Fruit fly (Drosophila melanogaster) whole organism, embryonic: Measurements from ENCODE around the gene Pex11c.

Experiments
- ATbp ChIP-seq: fragments of 200-800 bp; sonication (Bioruptor generic); optimal IDR thresholded peaks from 2 replicates; lab custom pipeline; 2017; ENCODE audit warnings: missing biosample characterization, mild to moderate bottlenecking, missing genetic modification characterization, missing genetic modification reagents
- Abd-B ChIP-seq: fragments of 200-800 bp; sonication (Bioruptor generic); optimal IDR thresholded peaks from 2 replicates; lab custom pipeline; 2018; ENCODE audit warnings: missing biosample characterization, mild to moderate bottlenecking, missing genetic modification characterization, moderate library complexity
- BtbVII ChIP-seq: fragments of 200-800 bp; sonication (Bioruptor generic); optimal IDR thresholded peaks from 3 replicates; lab custom pipeline; 2017; ENCODE audit warnings: missing biosample characterization, mild to moderate bottlenecking, missing genetic modification characterization
- CG1024 ChIP-seq: fragments of 200-800 bp; sonication (Bioruptor generic); IDR thresholded peaks from 2 replicates; pipeline ENCODE4 v1.3.6; 2022; ENCODE audit warnings: missing biosample characterization, missing genetic modification characterization
- CG11085 ChIP-seq: fragments of 200-800 bp; sonication (Bioruptor generic); IDR thresholded peaks from 2 replicates; pipeline ENCODE4 v1.3.6; 2022; ENCODE audit warnings: missing biosample characterization, missing genetic modification characterization
- CG12659 ChIP-seq: fragments of 200-800 bp; sonication (Bioruptor generic); optimal IDR thresholded peaks from 3 replicates; lab custom pipeline; 2017; ENCODE audit warnings: mild to moderate bottlenecking, missing biosample characterization, missing genetic modification reagents, missing genetic modification characterization
- CG13287 ChIP-seq: fragments of 200-800 bp; sonication (Bioruptor generic); IDR thresholded peaks from 2 replicates; pipeline ENCODE4 v1.3.6; 2022; ENCODE audit warnings: missing biosample characterization, missing genetic modification characterization; ENCODE audit not compliant: partially characterized antibody
- CG13424 ChIP-seq: fragments of 200-800 bp; sonication (Bioruptor generic); optimal IDR thresholded peaks from 2 replicates; lab custom pipeline; 2019; ENCODE audit warnings: missing biosample characterization, mild to moderate bottlenecking, missing genetic modification characterization, moderate library complexity
- CG15479 ChIP-seq: fragments of 200-800 bp; sonication (Bioruptor generic); optimal IDR thresholded peaks from 3 replicates; lab custom pipeline; 2019; ENCODE audit warnings: missing biosample characterization, mild to moderate bottlenecking, missing genetic modification characterization, moderate library complexity
- CG18011 ChIP-seq: fragments of 200-800 bp; sonication (Bioruptor generic); optimal IDR thresholded peaks from 2 replicates; lab custom pipeline; 2017; ENCODE audit warnings: missing biosample characterization, missing genetic modification characterization, mild to moderate bottlenecking, moderate library complexity, missing genotype
- CG30403 ChIP-seq: fragments of 200-800 bp; sonication (Bioruptor generic); optimal IDR thresholded peaks from 3 replicates; lab custom pipeline; 2016; ENCODE audit warnings: missing biosample characterization, missing genetic modification characterization
- CG31224 ChIP-seq: fragments of 200-800 bp; sonication (Bioruptor generic); IDR thresholded peaks from 2 replicates; pipeline ENCODE4 v1.3.6; 2022; ENCODE audit warnings: missing biosample characterization, missing genetic modification characterization
- CG3838 ChIP-seq: fragments of 200-800 bp; sonication (Bioruptor generic); optimal IDR thresholded peaks from 3 replicates; lab custom pipeline; 2016; ENCODE audit warnings: missing biosample characterization, missing genetic modification characterization
- CG4404 ChIP-seq: fragments of 200-800 bp; sonication (Bioruptor generic); IDR thresholded peaks from 2 replicates; pipeline ENCODE4 v1.3.6; 2022; ENCODE audit warnings: missing biosample characterization, missing genetic modification characterization
- CG4730 ChIP-seq: fragments of 200-800 bp; sonication (Bioruptor generic); IDR thresholded peaks from 2 replicates; pipeline ENCODE4 v1.3.6; 2022; ENCODE audit warnings: missing biosample characterization, missing genetic modification characterization
- CG6854 ChIP-seq: fragments of 200-800 bp; sonication (Bioruptor generic); optimal IDR thresholded peaks from 3 replicates; lab custom pipeline; 2017; ENCODE audit warnings: missing biosample characterization, mild to moderate bottlenecking, missing genetic modification characterization
- CG7786 ChIP-seq: fragments of 200-800 bp; sonication (Bioruptor generic); optimal IDR thresholded peaks from 2 replicates; lab custom pipeline; 2016; ENCODE audit warnings: missing biosample characterization, missing genetic modification characterization
- CG8478 ChIP-seq: fragments of >200 bp; optimal IDR thresholded peaks from 2 replicates; lab custom pipeline; 2018
- E2f1 ChIP-seq: fragments of 200-800 bp; sonication (Bioruptor generic); IDR thresholded peaks from 2 replicates; pipeline ENCODE4 v1.3.6; 2022; ENCODE audit warnings: missing biosample characterization, missing genetic modification characterization
- Kr ChIP-seq: fragments of 200-800 bp; sonication (Bioruptor generic); optimal IDR thresholded peaks from 2 replicates; lab custom pipeline; 2017; ENCODE audit warnings: missing biosample characterization, mild to moderate bottlenecking, missing genetic modification characterization
- NC2α ChIP-seq: fragments of 200-800 bp; sonication (Bioruptor generic); optimal IDR thresholded peaks from 2 replicates; lab custom pipeline; 2016; ENCODE audit warnings: missing biosample characterization, missing genetic modification characterization
- Neu2 ChIP-seq: fragments of 200-800 bp; sonication (Bioruptor generic); optimal IDR thresholded peaks from 3 replicates; lab custom pipeline; 2016; ENCODE audit warnings: missing biosample characterization, missing genetic modification characterization, borderline replicate concordance
- Nf-YA ChIP-seq: fragments of 200-800 bp; sonication (Bioruptor generic); IDR thresholded peaks from 2 replicates; pipeline ENCODE4 v1.3.6; 2022; ENCODE audit warnings: missing biosample characterization, missing genetic modification characterization
- Nf-YC ChIP-seq: fragments of 200-800 bp; optimal IDR thresholded peaks from 3 replicates; lab custom pipeline; 2019; ENCODE audit warnings: missing biosample characterization, mild to moderate bottlenecking, missing genetic modification characterization, moderate library complexity
- Oli ChIP-seq: fragments of 200-800 bp; sonication (Bioruptor generic); optimal IDR thresholded peaks from 2 replicates; lab custom pipeline; 2018; ENCODE audit warnings: missing biosample characterization, mild to moderate bottlenecking, missing genetic modification characterization, moderate library complexity
- Ptx1 ChIP-seq: fragments of 200-800 bp; sonication (Bioruptor generic); IDR thresholded peaks from 2 replicates; pipeline ENCODE4 v1.3.6; 2022; ENCODE audit warnings: missing biosample characterization, missing genetic modification characterization
- Rfx ChIP-seq: fragments of 200-800 bp; sonication (Bioruptor generic); IDR thresholded peaks from 2 replicates; pipeline ENCODE4 v1.3.6; 2022; ENCODE audit warnings: missing biosample characterization, missing genetic modification characterization
- Sox100B ChIP-seq: fragments of 200-800 bp; sonication (Bioruptor generic); optimal IDR thresholded peaks from 3 replicates; lab custom pipeline; 2018; ENCODE audit warnings: missing biosample characterization, mild to moderate bottlenecking, missing genetic modification characterization
- Xrp1 ChIP-seq: fragments of 200-800 bp; sonication (Bioruptor generic); IDR thresholded peaks from 2 replicates; pipeline ENCODE4 v1.3.6; 2022; ENCODE audit warnings: missing biosample characterization, missing genetic modification characterization
- ab ChIP-seq: fragments of 200-800 bp; sonication (Bioruptor generic); optimal IDR thresholded peaks from 2 replicates; lab custom pipeline; 2016; ENCODE audit warnings: missing biosample characterization, missing genetic modification characterization
- aop ChIP-seq: fragments of 200-800 bp; sonication (Bioruptor generic); IDR thresholded peaks from 2 replicates; pipeline ENCODE4 v1.3.6; 2022; ENCODE audit warnings: missing biosample characterization, missing genetic modification characterization
- ap ChIP-seq: fragments of 200-800 bp; sonication (Bioruptor generic); IDR thresholded peaks from 2 replicates; pipeline ENCODE4 v1.3.6; 2022; ENCODE audit warnings: missing biosample characterization, missing genetic modification characterization
- az2 ChIP-seq: fragments of 200-800 bp; sonication (Bioruptor generic); optimal IDR thresholded peaks from 3 replicates; lab custom pipeline; 2016; ENCODE audit warnings: missing biosample characterization, missing genetic modification characterization
- bab2 ChIP-seq: fragments of 200-800 bp; sonication (Bioruptor generic); optimal IDR thresholded peaks from 2 replicates; lab custom pipeline; 2016; ENCODE audit warnings: missing biosample characterization, missing genetic modification characterization
- br ChIP-seq: fragments of >200 bp; optimal IDR thresholded peaks from 2 replicates; lab custom pipeline; 2017
- ci ChIP-seq: fragments of 200-800 bp; sonication (Bioruptor generic); IDR thresholded peaks from 3 replicates; pipeline ENCODE4 v1.3.6; 2022; ENCODE audit warnings: missing biosample characterization, missing genetic modification characterization
- dmrt99B ChIP-seq: fragments of 200-800 bp; sonication (Bioruptor generic); optimal IDR thresholded peaks from 2 replicates; lab custom pipeline; 2018; ENCODE audit warnings: missing biosample characterization, mild to moderate bottlenecking, missing genetic modification characterization, moderate library complexity
- gem ChIP-seq: fragments of 200-800 bp; sonication (Bioruptor generic); optimal IDR thresholded peaks from 2 replicates; lab custom pipeline; 2019; ENCODE audit warnings: missing biosample characterization, mild to moderate bottlenecking, missing genetic modification characterization, moderate library complexity
- ind ChIP-seq: fragments of 200-800 bp; sonication (Bioruptor generic); optimal IDR thresholded peaks from 3 replicates; lab custom pipeline; 2016; ENCODE audit warnings: missing biosample characterization, missing genetic modification characterization
- insv ChIP-seq, 2 experiments: fragments of 200-800 bp; sonication (Bioruptor generic); optimal IDR thresholded peaks; 3 replicates each; lab custom pipeline; 2016 to 2018; ENCODE audit warnings: missing biosample characterization in 2 of 2, missing genetic modification characterization in 2 of 2
- kay ChIP-seq: fragments of 200-800 bp; sonication (Bioruptor generic); optimal IDR thresholded peaks from 2 replicates; lab custom pipeline; 2016; ENCODE audit warnings: missing biosample characterization, missing genetic modification characterization
- ken ChIP-seq: fragments of 200-800 bp; sonication (Bioruptor generic); IDR thresholded peaks from 3 replicates; pipeline ENCODE4 v1.3.6; 2022; ENCODE audit warnings: missing biosample characterization, missing genetic modification characterization
- nmo ChIP-seq: fragments of 200-800 bp; sonication (Bioruptor generic); optimal IDR thresholded peaks from 2 replicates; lab custom pipeline; 2018; ENCODE audit warnings: missing biosample characterization, mild to moderate bottlenecking, missing genetic modification characterization, moderate library complexity
- pnt ChIP-seq: fragments of 200-800 bp; sonication (Bioruptor generic); optimal IDR thresholded peaks from 3 replicates; lab custom pipeline; 2016; ENCODE audit warnings: missing biosample characterization, missing genetic modification characterization
- pros ChIP-seq: fragments of 200-800 bp; sonication (Bioruptor generic); optimal IDR thresholded peaks from 3 replicates; lab custom pipeline; 2019; ENCODE audit warnings: missing biosample characterization, mild to moderate bottlenecking, missing genetic modification characterization, moderate library complexity
- row ChIP-seq: fragments of 200-800 bp; sonication (Bioruptor generic); IDR thresholded peaks from 3 replicates; pipeline ENCODE4 v1.3.6; 2022; ENCODE audit warnings: missing biosample characterization, missing genetic modification characterization
- so ChIP-seq: fragments of 200-800 bp; sonication (Bioruptor generic); IDR thresholded peaks from 3 replicates; pipeline ENCODE4 v1.3.6; 2022; ENCODE audit warnings: missing biosample characterization, missing genetic modification characterization
- tap ChIP-seq: fragments of 200-800 bp; optimal IDR thresholded peaks from 3 replicates; lab custom pipeline; 2019; ENCODE audit warnings: missing biosample characterization, mild to moderate bottlenecking, missing genetic modification characterization, moderate library complexity
- tgo ChIP-seq: fragments of 200-800 bp; sonication (Bioruptor generic); IDR thresholded peaks from 3 replicates; pipeline ENCODE4 v1.3.6; 2022; ENCODE audit warnings: missing biosample characterization, missing genetic modification characterization
- trem ChIP-seq: fragments of 200-800 bp; optimal IDR thresholded peaks from 3 replicates; lab custom pipeline; 2019; ENCODE audit warnings: missing biosample characterization, mild to moderate bottlenecking, missing genetic modification characterization, moderate library complexity
- vnd ChIP-seq: fragments of 200-800 bp; sonication (Bioruptor generic); IDR thresholded peaks from 3 replicates; pipeline ENCODE4 v1.3.6; 2022; ENCODE audit warnings: missing biosample characterization, missing genetic modification characterization; ENCODE audit not compliant: partially characterized antibody
- vvl ChIP-seq: fragments of 200-800 bp; sonication (Bioruptor generic); IDR thresholded peaks from 2 replicates; pipeline ENCODE4 v1.3.6; 2022; ENCODE audit warnings: missing biosample characterization, missing genetic modification characterization
- zf30C ChIP-seq: fragments of 200-800 bp; sonication (Bioruptor generic); optimal IDR thresholded peaks from 3 replicates; lab custom pipeline; 2018; ENCODE audit warnings: missing biosample characterization, mild to moderate bottlenecking, missing genetic modification characterization

Gene Pex11c

DNA sequence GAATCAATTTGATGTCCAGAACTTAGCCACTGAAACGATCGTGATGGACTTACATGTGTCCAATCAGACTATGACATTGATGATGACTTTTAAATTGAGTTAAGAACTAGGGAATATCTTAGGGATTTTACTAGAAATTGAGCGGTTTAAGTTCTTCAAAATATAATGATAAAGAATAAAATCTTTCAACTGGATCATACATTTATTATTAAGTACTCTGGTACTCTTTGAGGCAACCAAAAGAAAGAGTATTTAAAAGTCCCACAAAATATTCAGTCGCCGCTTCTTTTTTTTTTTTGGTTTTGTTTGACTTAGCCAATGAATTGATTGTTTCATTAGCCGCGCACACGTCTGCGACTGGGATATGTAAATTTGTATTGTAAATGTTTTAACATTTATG, 52.0 kb downstream of the Pex11c start (continued):
- TF ChIP-seq az2 (GFP tag; lab: Kevin White, UChicago) (peak; percentile 20), trem (no peak), NC2α (GFP tag; lab: Kevin White, UChicago) (no peak), dmrt99B (tag; lab: Kevin White, UChicago) (peak; percentile 14), zf30C (GFP tag; lab: Kevin White, UChicago) (no peak), bab2 (GFP tag; lab: Kevin White, UChicago) (no peak), ATbp (GFP tag; lab: Kevin White, UChicago) (no peak), CG13287 (GFP tag; lab: Robert Waterston, UW) (no peak), Nf-YC (tag; lab: Kevin White, UChicago) (no peak), nmo (GFP tag; lab: Kevin White, UChicago) (no peak), Neu2 (GFP tag; lab: Kevin White, UChicago) (no peak), Sox100B (GFP tag; lab: Kevin White, UChicago) (no peak), Xrp1 (no peak), ind (GFP tag; lab: Kevin White, UChicago) (no peak), CG4404 (GFP tag; lab: Robert Waterston, UW) (no peak), tgo (GFP tag; lab: Robert Waterston, UW) (no peak), vnd (no peak), E2f1 (no peak), Abd-B (GFP tag; lab: Kevin White, UChicago) (no peak), Oli (tag; lab: Kevin White, UChicago) (peak; percentile 28), Rfx (GFP tag; lab: Robert Waterston, UW) (no peak), Nf-YA (GFP tag; lab: Robert Waterston, UW) (no peak), CG30403 (GFP tag; lab: Kevin White, UChicago) (peak; percentile 20), pros (no peak), CG6854 (GFP tag; lab: Kevin White, UChicago) (no peak), CG15479 (no peak), CG8478 (no peak), Ptx1 (peak; percentile 35; the same call in 1 of the 2 replicates), Kr (GFP tag; lab: Kevin White, UChicago) (no peak), CG7786 (GFP tag; lab: Kevin White, UChicago) (no peak), aop (no peak), ken (GFP tag; lab: Robert Waterston, UW) (no peak), CG4730 (GFP tag; lab: Robert Waterston, UW) (no peak), so (GFP tag; lab: Robert Waterston, UW) (no peak), insv (GFP tag; optimal IDR thresholded peaks at IDR 0.05; lab: Kevin White, UChicago) (no peak), ci (GFP tag; lab: Robert Waterston, UW) (no peak), kay (no peak), row (GFP tag; lab: Robert Waterston, UW) (peak; percentile 22; the same call in 1 of the 3 replicates), CG13424 (tag; lab: Kevin White, UChicago) (peak; percentile 9), tap (tag; lab: Kevin White, UChicago) (no peak), CG12659 (GFP tag; lab: Kevin White, UChicago) (no peak), CG31224 (GFP tag; lab: Robert Waterston, UW) (no peak), gem (tag; lab: Kevin White, UChicago) (peak; percentile 51), CG3838 (GFP tag; lab: Kevin White, UChicago) (no peak), ap (GFP tag; lab: Robert Waterston, UW) (no peak), vvl (GFP tag; lab: Robert Waterston, UW) (no peak), CG1024 (GFP tag; lab: Robert Waterston, UW) (no peak), pnt (GFP tag; lab: Kevin White, UChicago) (no peak), CG11085 (no peak), ab (GFP tag; lab: Kevin White, UChicago) (no peak), BtbVII (GFP tag; lab: Kevin White, UChicago) (no peak), CG18011 (no peak), br (no peak)
